Worm (Caenorhabditis elegans): ENCODE data around the gene Y69A2AR.25.

Gene Y69A2AR.25

DNA sequence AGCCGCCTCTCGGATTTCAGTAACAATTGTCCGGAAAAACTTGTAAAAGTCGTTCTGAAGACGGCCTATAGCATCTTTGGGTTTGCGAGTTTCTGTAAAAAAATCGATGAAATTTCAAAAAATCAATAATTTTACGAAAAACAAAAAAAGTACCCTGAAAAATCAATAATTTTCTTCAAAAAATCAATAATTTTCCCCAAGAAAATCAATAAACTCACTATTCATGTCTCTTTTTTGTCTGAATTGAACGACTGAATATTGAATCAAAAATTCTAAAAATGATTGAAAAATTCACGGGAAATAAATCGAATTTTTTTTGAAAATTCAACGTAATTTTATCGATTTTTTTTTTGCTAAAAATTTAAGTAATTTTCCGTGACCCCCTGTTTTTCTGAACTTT is 16.7 kb downstream of the Y69A2AR.25 start, which contains the start of gene Y69A2AR.23:
Gene Y69A2AR.23, minus strand, starts transcription at position 267 of the 400 bp plus-strand sequence.
- TF ChIP-seq ceh-28 (tag; optimal IDR thresholded peaks at IDR 0.05), result peak; percentile 82
- TF ChIP-seq lsy-12 (tag; optimal IDR thresholded peaks at IDR 0.05), result no peak

DNA sequence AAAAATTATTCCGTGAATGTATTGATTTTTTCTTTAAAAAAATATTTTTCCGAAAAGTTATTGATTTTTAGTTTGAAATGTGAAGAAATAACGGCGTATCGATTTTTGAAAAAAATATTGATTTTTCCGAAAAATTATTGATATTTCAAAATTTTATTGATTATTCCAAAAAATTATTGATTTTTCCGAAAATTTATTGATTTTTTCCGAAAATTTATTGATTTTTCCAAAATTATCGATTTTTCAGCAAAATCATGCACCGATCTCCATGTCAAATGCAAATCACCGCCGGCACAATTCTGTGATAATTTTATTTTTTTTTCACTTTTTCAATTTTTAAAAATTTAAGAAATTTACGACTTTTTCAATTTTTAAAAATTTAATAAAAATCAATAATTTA is 18.6 kb downstream of the Y69A2AR.25 start:
- TF ChIP-seq ceh-9 (tag; optimal IDR thresholded peaks at IDR 0.05) (no peak), daf-12 (tag; optimal IDR thresholded peaks at IDR 0.05) (no peak), lsy-12 (tag; optimal IDR thresholded peaks at IDR 0.05) (no peak), ceh-16 (tag; optimal IDR thresholded peaks at IDR 0.05) (no peak), nhr-77 (tag; optimal IDR thresholded peaks at IDR 0.05) (no peak), ceh-28 (tag; optimal IDR thresholded peaks at IDR 0.05) (peak; percentile 86)

DNA sequence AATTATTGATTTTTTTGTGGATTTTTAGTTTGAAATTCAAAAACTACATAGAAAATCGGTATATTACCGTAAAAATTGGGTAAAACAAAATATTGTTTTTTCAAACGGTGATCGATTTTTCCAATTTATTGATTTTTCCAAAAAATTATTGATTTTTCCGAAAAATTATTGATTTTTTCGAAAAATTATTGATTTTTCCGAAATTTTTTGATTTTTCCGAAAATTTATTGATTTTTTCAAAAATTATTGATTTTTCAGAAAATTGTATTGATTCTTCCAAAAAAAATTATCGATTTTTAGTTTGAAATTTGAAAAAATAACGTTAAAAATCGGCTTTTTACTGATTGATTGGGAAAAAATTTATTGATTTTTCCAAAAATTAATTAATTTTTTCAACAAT is 19.4 kb downstream of the Y69A2AR.25 start:
- peak; percentile 96 for TF ChIP-seq ceh-28 (tag; optimal IDR thresholded peaks at IDR 0.05)
- TF ChIP-seq skn-1 (tag; optimal IDR thresholded peaks at IDR 0.05), result no peak

DNA sequence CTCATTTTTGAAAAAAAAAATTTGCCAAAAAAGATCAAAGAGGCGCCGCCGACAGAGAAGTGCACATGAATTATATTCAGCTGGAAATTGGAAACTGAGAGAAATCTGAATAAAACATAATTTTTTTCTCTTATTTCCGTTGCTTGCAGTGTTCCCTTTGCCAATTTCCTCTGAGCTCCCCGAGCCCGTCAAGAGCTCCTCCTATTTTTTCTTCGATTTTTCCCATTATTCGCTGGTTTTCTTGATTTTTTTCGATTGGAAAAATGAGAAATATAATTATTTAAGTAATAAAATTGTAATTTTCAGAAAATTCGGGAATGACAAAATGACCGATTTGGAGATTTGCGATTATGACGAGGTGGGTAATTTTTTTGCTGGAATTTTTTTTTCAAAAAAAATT is 26.2 kb downstream of the Y69A2AR.25 start, which contains the start of gene sprr-3:
Gene sprr-3, plus strand, starts transcription at position 301 of the 400 bp plus-strand sequence.
- TF ChIP-seq elt-2 (tag; optimal IDR thresholded peaks at IDR 0.05) (no peak), nhr-77 (tag; optimal IDR thresholded peaks at IDR 0.05) (no peak), hmg-11 (tag; optimal IDR thresholded peaks at IDR 0.05) (no peak)

DNA sequence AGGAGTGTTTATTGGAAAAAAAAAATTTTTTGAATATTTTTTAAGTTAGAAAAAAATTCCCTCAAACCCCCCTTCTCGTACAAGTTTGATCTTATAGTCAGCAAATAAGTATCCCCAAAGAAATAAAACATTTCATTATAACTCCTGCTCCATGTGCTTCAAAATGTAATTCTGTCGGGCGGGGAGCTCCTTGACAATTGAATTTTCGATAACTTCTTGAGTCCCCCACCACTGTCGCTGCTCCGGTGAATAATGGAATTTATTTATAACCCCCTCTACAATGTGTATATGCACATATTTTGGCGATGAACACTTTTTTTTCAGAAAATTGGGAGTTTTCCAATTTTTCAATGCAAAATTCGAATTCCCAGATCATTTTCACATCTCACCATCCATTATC is 30.4 kb downstream of the Y69A2AR.25 start:
- TF ChIP-seq aly-2 (tag; optimal IDR thresholded peaks at IDR 0.05), result no peak
- TF ChIP-seq R02D3.7 (tag; optimal IDR thresholded peaks at IDR 0.05), result no peak
- TF ChIP-seq fkh-2 (tag; optimal IDR thresholded peaks at IDR 0.05), result no peak
- TF ChIP-seq fos-1 (tag; optimal IDR thresholded peaks at IDR 0.05), result no peak
- TF ChIP-seq jun-1 (tag; optimal IDR thresholded peaks at IDR 0.05), result no peak
- TF ChIP-seq mdl-1 (tag; optimal IDR thresholded peaks at IDR 0.05), result no peak

DNA sequence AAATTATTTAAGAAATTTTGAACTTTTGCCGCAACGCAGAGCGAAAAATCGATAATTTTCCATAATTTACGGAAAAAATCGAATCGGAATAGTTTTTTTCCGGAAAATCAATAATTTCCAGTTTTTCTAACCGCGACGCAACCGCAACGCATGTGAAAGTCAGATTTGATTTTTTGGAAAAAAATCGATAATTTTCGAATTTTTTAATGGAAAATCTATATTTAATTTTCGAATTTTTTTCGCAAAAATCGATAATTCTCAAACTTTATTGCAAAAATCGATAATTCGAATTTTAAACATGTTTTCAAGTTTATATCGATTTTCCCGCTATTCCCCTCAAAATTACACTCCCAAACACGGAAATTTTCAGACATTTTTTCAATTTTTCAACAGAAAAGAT is 37.9 kb downstream of the Y69A2AR.25 start:
- TF ChIP-seq daf-12 (tag; optimal IDR thresholded peaks at IDR 0.05) (no peak), ceh-28 (tag; optimal IDR thresholded peaks at IDR 0.05) (peak; percentile 86)

DNA sequence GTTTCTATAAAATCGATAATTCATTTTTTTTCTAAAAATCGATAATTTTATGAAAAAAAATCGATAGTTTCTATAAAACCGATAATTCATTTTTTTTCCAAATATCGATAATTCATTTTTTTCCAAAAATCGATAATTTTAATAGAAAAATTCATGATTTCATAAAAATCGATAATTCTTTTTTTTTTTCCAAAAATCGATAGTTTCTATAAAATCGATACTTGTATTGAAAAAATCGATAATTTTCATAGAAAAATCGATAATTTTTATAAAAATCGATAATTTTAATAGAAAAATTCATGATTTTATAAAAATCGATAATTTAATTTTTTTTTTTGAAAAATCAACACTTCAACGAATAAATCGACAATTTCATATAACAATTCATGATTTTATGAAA is 38.9 kb downstream of the Y69A2AR.25 start:
- TF ChIP-seq ceh-28 (tag; optimal IDR thresholded peaks at IDR 0.05) (peak; percentile 93), ceh-16 (tag; optimal IDR thresholded peaks at IDR 0.05) (no peak)

DNA sequence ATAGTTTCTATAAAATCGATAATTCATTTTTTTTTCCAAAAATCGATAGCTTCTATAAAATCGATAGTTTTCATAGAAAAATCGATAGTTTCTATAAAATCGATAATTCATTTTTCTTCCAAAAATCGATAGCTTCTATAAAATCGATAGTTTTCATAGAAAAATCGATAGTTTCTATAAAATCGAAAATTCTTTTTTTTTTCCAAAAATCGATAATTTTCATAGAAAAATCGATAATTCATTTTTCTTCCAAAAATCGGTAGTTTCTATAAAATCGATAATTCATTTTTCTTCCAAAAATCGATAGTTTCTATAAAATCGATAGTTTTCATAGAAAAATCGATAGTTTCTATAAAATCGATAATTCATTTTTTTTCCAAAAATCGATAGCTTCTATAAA is 39.4 kb downstream of the Y69A2AR.25 start:
- peak; percentile 90 for TF ChIP-seq ceh-28 (tag; optimal IDR thresholded peaks at IDR 0.05)

DNA sequence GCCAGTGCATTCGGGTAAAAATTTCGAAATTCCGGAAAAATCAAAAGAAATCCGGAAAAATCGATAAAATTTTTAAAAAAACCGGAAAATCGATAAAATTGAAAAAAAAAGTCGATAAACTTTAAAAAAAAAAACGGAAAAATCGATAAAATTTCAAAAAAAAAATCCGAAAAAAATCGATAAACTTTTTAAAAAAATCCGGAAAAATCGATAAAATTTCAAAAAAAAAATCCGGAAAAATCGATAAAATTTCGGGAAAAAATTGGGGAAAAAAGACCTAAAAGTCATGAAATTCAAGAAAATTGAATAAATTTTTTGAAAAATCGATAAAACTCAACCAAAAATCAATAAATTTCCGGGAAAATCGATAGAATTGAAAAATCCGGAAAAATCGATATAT is 41.3 kb downstream of the Y69A2AR.25 start:
- TF ChIP-seq ceh-28 (tag; optimal IDR thresholded peaks at IDR 0.05) (peak; percentile 85), lin-15B (tag; optimal IDR thresholded peaks at IDR 0.05) (no peak)

All from whole organism, L3 larva.